Worm (Caenorhabditis elegans): Measurements from ENCODE around the gene C06A1.3.

The C06A1.3 gene

DNA sequence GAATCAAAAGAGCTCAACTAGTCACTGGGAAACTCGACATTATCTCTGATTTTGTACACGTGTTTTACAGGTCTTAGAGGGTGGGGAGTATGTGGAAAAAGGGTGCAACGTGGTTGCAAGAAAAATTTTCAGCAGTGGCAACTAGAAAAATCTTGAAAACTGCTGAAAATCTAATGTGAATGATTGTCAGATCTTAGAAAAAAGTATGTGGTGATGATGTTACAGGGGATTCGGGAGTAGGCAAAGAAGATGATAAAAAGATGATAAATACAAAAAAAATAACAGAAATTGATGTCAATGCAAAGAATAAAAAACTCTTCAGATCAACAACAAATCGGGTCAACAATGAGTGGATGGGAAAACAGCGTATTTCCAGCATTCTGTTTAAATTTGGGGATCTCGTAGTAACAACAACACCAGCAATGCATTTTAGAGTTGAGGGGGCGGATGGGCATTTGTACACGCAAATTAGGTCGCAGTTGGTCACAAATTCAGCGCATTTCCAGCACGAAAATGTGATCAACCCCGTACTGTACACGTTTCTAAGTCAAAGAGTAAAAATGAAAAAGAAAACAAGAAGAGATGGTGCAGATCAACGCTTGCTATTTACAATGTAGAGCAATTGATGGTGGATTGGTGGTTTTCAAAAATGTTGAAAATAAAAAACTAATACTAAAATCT, 28.5 kb upstream of the C06A1.3 start (continued):
- TF ChIP-seq egl-27 (tag; optimal IDR thresholded peaks at IDR 0.05) (no peak), lir-3 (tag; optimal IDR thresholded peaks at IDR 0.05) (no peak), T26A8.4 (GFP tag; IDR thresholded peaks at IDR 0.05) (peak; percentile 6; the same call in 1 of the 2 replicates), unc-130 (GFP tag; optimal IDR thresholded peaks at IDR 0.05) (no peak), ces-1 (GFP tag; optimal IDR thresholded peaks at IDR 0.05) (no peak), hif-1 (tag; optimal IDR thresholded peaks at IDR 0.05) (no peak), ZK337.2 (GFP tag; IDR thresholded peaks at IDR 0.05) (no peak), fos-1 (tag; optimal IDR thresholded peaks at IDR 0.05) (no peak), mep-1 (tag; optimal IDR thresholded peaks at IDR 0.05) (peak; percentile 17), hlh-30 (tag; optimal IDR thresholded peaks at IDR 0.05; ENCODE audit: insufficient read depth) (peak; percentile 22), ceh-28 (tag; optimal IDR thresholded peaks at IDR 0.05) (no peak), jun-1 (tag; optimal IDR thresholded peaks at IDR 0.05) (no peak), F49E8.2 (tag; optimal IDR thresholded peaks at IDR 0.05; ENCODE audit: borderline replicate concordance) (peak; percentile 5), F44E2.7 (GFP tag; IDR thresholded peaks at IDR 0.05) (peak; percentile 80), hlh-11 (tag; optimal IDR thresholded peaks at IDR 0.05) (no peak), gei-8 (GFP tag; optimal IDR thresholded peaks at IDR 0.05) (no peak), arid-1 (GFP tag; conservative IDR thresholded peaks at IDR 0.05) (peak; percentile 12; the same call in 1 of the 2 replicates), D1046.2 (GFP tag; IDR thresholded peaks at IDR 0.05) (no peak), php-3 (GFP tag; IDR thresholded peaks at IDR 0.05) (no peak), nhr-111 (GFP tag; optimal IDR thresholded peaks at IDR 0.05) (no peak), unc-39 (tag; optimal IDR thresholded peaks at IDR 0.05) (peak; percentile 2), lin-15B (tag; optimal IDR thresholded peaks at IDR 0.05) (peak; percentile 2), lin-39 (tag; optimal IDR thresholded peaks at IDR 0.05) (no peak), ceh-32 (tag; optimal IDR thresholded peaks at IDR 0.05; ENCODE audit: poor library complexity) (no peak), aha-1 (tag) (peak; percentile 95), pqm-1 (tag; optimal IDR thresholded peaks at IDR 0.05) (no peak), lin-1 (GFP tag; IDR thresholded peaks at IDR 0.05) (no peak), nhr-77 (tag; optimal IDR thresholded peaks at IDR 0.05) (peak; percentile 57), tra-1 (GFP tag; IDR thresholded peaks at IDR 0.05) (0 out of 2 replicates have a peak, but pooled peaks have one; percentile 50), madf-9 (GFP tag; conservative IDR thresholded peaks at IDR 0.05) (0 out of 2 replicates have a peak, but pooled peaks have one; percentile 3), R02D3.7 (tag; optimal IDR thresholded peaks at IDR 0.05) (no peak), nhr-6 (tag; optimal IDR thresholded peaks at IDR 0.05) (no peak), saeg-2 (GFP tag; IDR thresholded peaks at IDR 0.05) (peak; percentile 18; the same call in 1 of the 2 replicates), snpc-4 (tag; optimal IDR thresholded peaks at IDR 0.05) (no peak), mdl-1 (tag; optimal IDR thresholded peaks at IDR 0.05) (no peak), daf-19 (GFP tag; conservative IDR thresholded peaks at IDR 0.05) (no peak), sdz-12 (GFP tag; optimal IDR thresholded peaks at IDR 0.05) (no peak), T20F7.1 (GFP tag; optimal IDR thresholded peaks at IDR 0.05) (peak; percentile 35), nhr-102 (tag; optimal IDR thresholded peaks at IDR 0.05) (no peak), F10B5.3 (tag; optimal IDR thresholded peaks at IDR 0.05) (no peak), dpl-1 (GFP tag; optimal IDR thresholded peaks at IDR 0.05) (no peak), egl-43 (GFP tag; IDR thresholded peaks at IDR 0.05) (no peak; the same call in 1 of the 2 replicates), ceh-20 (GFP tag; IDR thresholded peaks at IDR 0.05) (no peak), nhr-42 (GFP tag; IDR thresholded peaks at IDR 0.05) (peak; percentile 49), zip-11 (GFP tag; IDR thresholded peaks at IDR 0.05) (no peak), mdt-29 (GFP tag; IDR thresholded peaks at IDR 0.05) (no peak; the same call in 1 of the 2 replicates), daf-12 (tag; optimal IDR thresholded peaks at IDR 0.05) (no peak), tag-97 (GFP tag; IDR thresholded peaks at IDR 0.05) (no peak), zfp-3 (GFP tag; conservative IDR thresholded peaks at IDR 0.05) (peak; percentile 61; the same call in 1 of the 2 replicates), madf-5 (GFP tag; IDR thresholded peaks at IDR 0.05) (0 out of 4 replicates have a peak, but pooled peaks of 1 of the 2 experiments have one; percentile 41)

All from whole organism, L4 larva.